Worm (Caenorhabditis elegans) whole organism, L3 larva: ENCODE results near the gene K08D8.1.
A peak's percentile ranks its signal among the peaks of the same experiment; 100 is the strongest.

Experiments
- R02D3.7 ChIP-seq: fragments of 150-350 bp; optimal IDR thresholded peaks from 2 replicates; lab custom pipeline; 2014; ENCODE audit warnings: missing biosample characterization, missing genetic modification characterization
- aly-2 ChIP-seq: fragments of 150-350 bp; optimal IDR thresholded peaks from 2 replicates; lab custom pipeline; 2014; ENCODE audit warnings: missing biosample characterization, missing genetic modification characterization
- ama-1 ChIP-seq: fragments of 150-350 bp; optimal IDR thresholded peaks from 2 replicates; lab custom pipeline; 2018
- jun-1 ChIP-seq: fragments of 150-350 bp; optimal IDR thresholded peaks from 2 replicates; lab custom pipeline; 2014; ENCODE audit warnings: missing biosample characterization, missing genetic modification reagents, missing genetic modification characterization
- lin-15B ChIP-seq: fragments of 150-350 bp; optimal IDR thresholded peaks from 2 replicates; lab custom pipeline; 2014; ENCODE audit warnings: missing biosample characterization, missing genetic modification characterization
- nhr-25 ChIP-seq: sonication (generic microtip); optimal IDR thresholded peaks from 2 replicates; lab custom pipeline; 2017; ENCODE audit warnings: missing biosample characterization, missing genetic modification characterization
- pha-4 ChIP-seq: fragments of 150-350 bp; optimal IDR thresholded peaks from 2 replicates; lab custom pipeline; 2014; ENCODE audit warnings: missing biosample characterization, missing genetic modification reagents, missing genetic modification characterization
- pqm-1 ChIP-seq: fragments of 150-350 bp; optimal IDR thresholded peaks from 2 replicates; lab custom pipeline; 2017; ENCODE audit warnings: missing biosample characterization, missing genetic modification characterization, inconsistent platforms
- snpc-4 ChIP-seq: fragments of 150-350 bp; optimal IDR thresholded peaks from 2 replicates; lab custom pipeline; 2014; ENCODE audit warnings: missing biosample characterization, missing genetic modification characterization
- tbx-2 ChIP-seq: sonication (generic microtip); optimal IDR thresholded peaks from 2 replicates; lab custom pipeline; 2016; ENCODE audit warnings: mild to moderate bottlenecking, missing genetic modification characterization, missing compliant biosample characterization
- unc-39 ChIP-seq: sonication (generic microtip); optimal IDR thresholded peaks from 4 replicates; lab custom pipeline; 2017; ENCODE audit warnings: missing biosample characterization, missing genetic modification characterization
- ztf-11 ChIP-seq: fragments of 150-350 bp; optimal IDR thresholded peaks from 2 replicates; lab custom pipeline; 2014; ENCODE audit warnings: missing biosample characterization, missing genetic modification characterization
- ztf-4 ChIP-seq: fragments of 150-350 bp; optimal IDR thresholded peaks from 2 replicates; lab custom pipeline; 2014; ENCODE audit warnings: missing biosample characterization, missing genetic modification characterization

ce11 chrIV:12920553-12920952 is 28.3 kb downstream of the K08D8.1 start:
- TF ChIP-seq ztf-11 (tag; lab: Kevin White, UChicago) (no peak), lin-15B (no peak), pha-4 (no peak), ztf-4 (tag; lab: Kevin White, UChicago) (no peak), ama-1 (lab: Kevin White, UChicago) (no peak), aly-2 (tag; lab: Kevin White, UChicago) (no peak), nhr-25 (tag; lab: Kevin White, UChicago) (no peak), jun-1 (tag; lab: Kevin White, UChicago) (no peak), snpc-4 (tag; lab: Kevin White, UChicago) (no peak), unc-39 (tag; lab: Kevin White, UChicago) (no peak), pqm-1 (peak; percentile 52), tbx-2 (tag; lab: Kevin White, UChicago) (no peak), R02D3.7 (tag; lab: Kevin White, UChicago) (no peak)
